Fruit fly (Drosophila melanogaster): Measurements from ENCODE around the gene Sec5.

DNA sequence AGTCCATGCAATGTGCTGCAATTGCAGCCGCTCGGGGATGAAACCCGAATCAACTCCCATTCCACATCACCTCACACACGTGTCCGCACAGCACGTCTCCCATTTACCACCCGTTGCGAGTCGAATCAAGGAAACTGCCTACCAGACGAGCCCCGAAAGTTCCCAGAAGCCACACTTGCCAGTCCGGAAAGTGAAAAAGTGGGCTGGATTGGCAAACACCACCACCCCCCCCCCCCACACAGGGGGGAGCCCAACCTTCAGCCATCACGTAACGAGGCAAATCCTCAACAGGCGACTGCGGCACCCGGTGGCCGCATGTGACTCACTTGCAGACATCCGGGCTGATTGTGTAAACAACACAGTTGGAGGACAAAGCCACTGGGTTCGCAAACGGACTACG lies 47.7 kb downstream of the Sec5 start:
- TF ChIP-seq CG8478 (optimal IDR thresholded peaks at IDR 0.05): no peak
- TF ChIP-seq EcR (GFP tag; optimal IDR thresholded peaks at IDR 0.05): no peak
- no peak for TF ChIP-seq usp (GFP tag; optimal IDR thresholded peaks at IDR 0.05)

Data from whole organism.